Fruit fly (Drosophila melanogaster) whole organism, pupa: ENCODE results near the gene AcCoAS.

Source experiments
- CG10348 ChIP-seq: fragments of 200-800 bp; sonication (Bioruptor generic); IDR thresholded peaks from 2 replicates; pipeline ENCODE4 v1.3.6; 2022; ENCODE audit warnings: missing biosample characterization, missing genetic modification characterization
- CG12605 ChIP-seq: fragments of 200-800 bp; sonication (Bioruptor generic); IDR thresholded peaks from 2 replicates; pipeline ENCODE4 v1.3.6; 2022; ENCODE audit warnings: missing biosample characterization, missing genetic modification characterization
- CG13204 ChIP-seq: fragments of 200-800 bp; sonication (Bioruptor generic); optimal IDR thresholded peaks from 2 replicates; lab custom pipeline; 2018; ENCODE audit warnings: missing biosample characterization, mild to moderate bottlenecking, missing genetic modification characterization, moderate library complexity
- CG14655 ChIP-seq: fragments of 200-800 bp; sonication (Bioruptor generic); optimal IDR thresholded peaks from 3 replicates; lab custom pipeline; 2017; ENCODE audit warnings: mild to moderate bottlenecking, missing biosample characterization, missing genetic modification reagents, missing genetic modification characterization
- CG15710 ChIP-seq: fragments of 200-800 bp; sonication (Bioruptor generic); optimal IDR thresholded peaks from 2 replicates; lab custom pipeline; 2018; ENCODE audit warnings: missing biosample characterization, mild to moderate bottlenecking, missing genetic modification characterization, moderate library complexity
- CG17806 ChIP-seq: fragments of 200-800 bp; sonication (Bioruptor generic); optimal IDR thresholded peaks from 2 replicates; lab custom pipeline; 2018; ENCODE audit warnings: missing biosample characterization, mild to moderate bottlenecking, missing genetic modification characterization, moderate library complexity
- CG32121 ChIP-seq: fragments of 200-800 bp; sonication (Bioruptor generic); IDR thresholded peaks from 2 replicates; pipeline ENCODE4 v1.3.6; 2022; ENCODE audit warnings: missing biosample characterization, missing genetic modification characterization
- CG34367 ChIP-seq: fragments of 200-800 bp; sonication (Bioruptor generic); optimal IDR thresholded peaks from 2 replicates; lab custom pipeline; 2018; ENCODE audit warnings: missing biosample characterization, mild to moderate bottlenecking, missing genetic modification characterization
- CG4496 ChIP-seq: fragments of 200-800 bp; sonication (Bioruptor generic); IDR thresholded peaks from 3 replicates; pipeline ENCODE4 v1.3.6; 2022; ENCODE audit warnings: missing biosample characterization, missing genetic modification characterization
- CG8159 ChIP-seq: fragments of 200-800 bp; sonication (Bioruptor generic); optimal IDR thresholded peaks from 3 replicates; lab custom pipeline; 2018; ENCODE audit warnings: missing biosample characterization, mild to moderate bottlenecking, missing genetic modification characterization, moderate library complexity
- CG8301 ChIP-seq: fragments of 200-800 bp; sonication (Bioruptor generic); optimal IDR thresholded peaks from 2 replicates; lab custom pipeline; 2018; ENCODE audit warnings: missing biosample characterization, mild to moderate bottlenecking, missing genetic modification characterization
- CG9948 ChIP-seq: fragments of 200-800 bp; sonication (Bioruptor generic); optimal IDR thresholded peaks from 2 replicates; lab custom pipeline; 2018; ENCODE audit warnings: missing biosample characterization, mild to moderate bottlenecking, missing genetic modification characterization, moderate library complexity
- D1 ChIP-seq: fragments of 200-800 bp; sonication (Bioruptor generic); optimal IDR thresholded peaks from 2 replicates; lab custom pipeline; 2018; ENCODE audit warnings: missing biosample characterization, mild to moderate bottlenecking, missing genetic modification characterization, moderate library complexity
- EcR ChIP-seq: fragments of 200-800 bp; sonication (Bioruptor generic); optimal IDR thresholded peaks from 3 replicates; lab custom pipeline; 2019; ENCODE audit warnings: missing biosample characterization, missing genetic modification characterization, mild to moderate bottlenecking, moderate library complexity, missing genetic modification reagents
- Ets98B ChIP-seq: fragments of 200-800 bp; sonication (Bioruptor generic); IDR thresholded peaks from 2 replicates; pipeline ENCODE4 v1.3.6; 2022; ENCODE audit warnings: missing biosample characterization, missing genetic modification characterization
- Pif1A ChIP-seq: fragments of 200-800 bp; sonication (Bioruptor generic); optimal IDR thresholded peaks from 3 replicates; lab custom pipeline; 2016; ENCODE audit warnings: missing biosample characterization, missing genetic modification characterization
- Pif1B ChIP-seq: fragments of 200-800 bp; sonication (Bioruptor generic); optimal IDR thresholded peaks from 3 replicates; lab custom pipeline; 2016; ENCODE audit warnings: missing biosample characterization, missing genetic modification characterization
- Snoo ChIP-seq: fragments of 200-800 bp; sonication (Bioruptor generic); optimal IDR thresholded peaks from 3 replicates; lab custom pipeline; 2017; ENCODE audit warnings: missing biosample characterization, mild to moderate bottlenecking, missing genetic modification characterization, inconsistent platforms
- fd96Ca ChIP-seq: fragments of 200-800 bp; sonication (Bioruptor generic); IDR thresholded peaks from 3 replicates; pipeline ENCODE4 v1.3.6; 2022; ENCODE audit warnings: missing biosample characterization, missing genetic modification characterization
- gl ChIP-seq: fragments of 200-800 bp; sonication (Bioruptor generic); optimal IDR thresholded peaks from 2 replicates; lab custom pipeline; 2018; ENCODE audit warnings: missing biosample characterization, mild to moderate bottlenecking, missing genetic modification characterization
- rn ChIP-seq: fragments of 200-800 bp; sonication (Bioruptor generic); IDR thresholded peaks from 2 replicates; pipeline ENCODE4 v1.3.6; 2022; ENCODE audit warnings: missing biosample characterization, missing genetic modification characterization

The AcCoAS gene

DNA sequence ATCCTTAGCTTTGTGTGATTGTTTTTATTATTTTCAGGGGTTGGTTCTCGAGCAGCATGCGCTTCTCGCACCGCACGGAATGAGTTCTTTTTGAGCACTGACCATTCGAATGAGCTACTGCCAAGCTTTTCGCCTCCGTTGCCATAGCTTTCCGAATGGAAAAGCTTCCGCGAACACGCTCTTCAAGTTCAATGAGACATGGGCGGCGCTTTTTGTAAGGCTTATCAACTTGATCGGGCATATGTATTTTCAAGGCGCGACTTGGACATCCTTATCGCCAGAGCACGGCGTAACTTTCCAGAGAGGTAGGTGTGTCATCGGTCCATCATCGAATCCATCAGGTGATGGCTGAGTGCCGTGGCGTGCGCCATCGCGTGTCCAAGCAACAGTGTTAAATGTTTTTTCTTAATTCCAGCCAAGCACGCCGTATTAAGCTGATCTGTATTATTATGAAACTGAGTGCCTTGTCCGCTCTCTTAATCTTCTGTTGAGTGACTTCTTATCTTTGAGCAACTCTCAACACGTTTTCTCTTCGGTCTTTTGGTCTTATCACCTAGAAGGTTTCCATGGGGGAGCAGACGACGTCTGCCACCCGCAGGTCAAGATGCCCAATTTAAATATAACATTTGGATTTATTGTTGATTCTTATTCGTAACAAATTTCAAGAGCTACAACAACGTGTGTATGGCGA is at the start of gene AcCoAS:
Gene AcCoAS (minus strand): TSS at position 368 of the 691 bp plus-strand sequence.
- peak; percentile 23 for TF ChIP-seq CG9948 (tag; lab: Kevin White, UChicago)
- TF ChIP-seq CG17806 (tag; lab: Kevin White, UChicago) = no peak
- TF ChIP-seq CG10348 (GFP tag; lab: Robert Waterston, UW) = no peak
- TF ChIP-seq CG8159 = peak; percentile 11
- no peak for TF ChIP-seq CG8301 (tag; lab: Kevin White, UChicago)
- TF ChIP-seq fd96Ca = 0 out of 3 replicates have a peak, but pooled peaks have one; percentile 14
- peak; percentile 81 for TF ChIP-seq CG4496 (GFP tag; lab: Robert Waterston, UW)
- TF ChIP-seq D1 = no peak
- peak; percentile 30 for TF ChIP-seq CG15710 (tag; lab: Kevin White, UChicago)
- peak; percentile 43 for TF ChIP-seq gl (tag; lab: Kevin White, UChicago)
- no peak for TF ChIP-seq CG14655
- peak; percentile 39; the same call in 1 of the 2 replicates for TF ChIP-seq CG32121 (GFP tag; lab: Robert Waterston, UW)
- TF ChIP-seq Ets98B = peak; percentile 28; the same call in 1 of the 2 replicates
- TF ChIP-seq Snoo (tag; lab: Kevin White, UChicago) = peak; percentile 53
- TF ChIP-seq EcR (GFP tag; lab: Kevin White, UChicago) = peak; percentile 67
- peak; percentile 34 for TF ChIP-seq Pif1A

DNA sequence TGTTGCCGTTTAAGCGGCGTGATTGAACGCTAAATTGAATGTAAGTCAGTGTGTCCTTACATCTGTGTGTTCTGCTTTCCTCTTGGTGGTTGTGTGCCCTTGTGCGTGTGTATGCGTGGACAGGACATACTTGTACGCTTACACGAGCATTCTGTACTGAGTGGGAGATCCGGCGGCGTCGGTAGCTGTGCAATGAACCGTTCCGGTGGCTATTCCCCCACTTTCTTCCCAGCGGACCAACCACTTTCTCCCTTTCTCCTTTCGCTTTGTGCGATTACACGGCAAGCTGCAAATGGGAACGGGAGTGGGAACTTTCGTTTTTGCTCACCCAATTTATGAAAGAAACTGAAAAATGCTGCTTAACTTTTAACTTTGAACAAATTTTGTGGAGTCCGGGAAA is 44.7 kb upstream of the AcCoAS start:
- TF ChIP-seq CG15710 (tag; lab: Kevin White, UChicago) (no peak), CG34367 (no peak), CG12605 (GFP tag; lab: Robert Waterston, UW) (no peak), fd96Ca (no peak), CG8301 (tag; lab: Kevin White, UChicago) (no peak), CG32121 (GFP tag; lab: Robert Waterston, UW) (no peak), Pif1B (GFP tag; lab: Kevin White, UChicago) (no peak), Pif1A (no peak), CG8159 (no peak), CG10348 (GFP tag; lab: Robert Waterston, UW) (no peak), gl (tag; lab: Kevin White, UChicago) (no peak), EcR (GFP tag; lab: Kevin White, UChicago) (no peak), CG13204 (GFP tag; lab: Kevin White, UChicago) (no peak), CG9948 (tag; lab: Kevin White, UChicago) (no peak), rn (GFP tag; lab: Robert Waterston, UW) (no peak), Snoo (tag; lab: Kevin White, UChicago) (no peak), CG4496 (GFP tag; lab: Robert Waterston, UW) (no peak), CG17806 (tag; lab: Kevin White, UChicago) (no peak)

DNA sequence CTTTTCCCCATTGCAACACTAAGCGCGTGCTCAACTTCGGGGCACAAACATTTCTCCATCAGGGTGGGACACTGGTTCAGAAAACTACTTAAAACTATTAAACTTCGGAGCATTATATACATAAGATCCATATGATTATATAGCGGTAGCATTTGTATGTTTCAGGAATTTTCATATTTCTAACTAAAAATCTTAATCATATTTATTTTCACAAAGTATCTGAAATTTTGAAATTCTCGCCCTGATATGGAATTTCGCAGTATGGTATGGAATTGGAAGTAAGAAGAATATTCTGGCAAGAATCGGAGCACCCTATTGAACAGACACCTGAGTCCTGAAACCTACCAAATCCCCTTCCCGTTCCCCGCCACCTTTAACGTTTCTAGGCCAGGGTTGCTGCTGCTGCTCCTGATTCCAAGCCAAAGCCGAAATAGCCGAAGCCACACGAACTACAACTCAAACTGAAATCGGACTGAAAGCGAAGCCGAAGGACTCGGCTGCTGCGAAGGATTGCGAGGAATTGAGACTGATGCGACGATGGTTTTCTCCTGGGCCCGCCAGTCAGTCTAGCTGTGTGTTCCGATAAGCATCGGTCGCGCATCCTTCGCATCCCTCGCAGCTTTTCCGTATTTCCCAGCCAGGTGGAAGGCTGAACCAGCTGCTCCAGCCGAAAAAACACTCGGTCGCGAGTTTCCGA is 41.9 kb upstream of the AcCoAS start:
- TF ChIP-seq Pif1B (GFP tag; lab: Kevin White, UChicago) (peak; percentile 5), EcR (GFP tag; lab: Kevin White, UChicago) (no peak), Pif1A (peak; percentile 62), CG34367 (peak; percentile 36), CG8159 (peak; percentile 70), CG17806 (tag; lab: Kevin White, UChicago) (no peak)

DNA sequence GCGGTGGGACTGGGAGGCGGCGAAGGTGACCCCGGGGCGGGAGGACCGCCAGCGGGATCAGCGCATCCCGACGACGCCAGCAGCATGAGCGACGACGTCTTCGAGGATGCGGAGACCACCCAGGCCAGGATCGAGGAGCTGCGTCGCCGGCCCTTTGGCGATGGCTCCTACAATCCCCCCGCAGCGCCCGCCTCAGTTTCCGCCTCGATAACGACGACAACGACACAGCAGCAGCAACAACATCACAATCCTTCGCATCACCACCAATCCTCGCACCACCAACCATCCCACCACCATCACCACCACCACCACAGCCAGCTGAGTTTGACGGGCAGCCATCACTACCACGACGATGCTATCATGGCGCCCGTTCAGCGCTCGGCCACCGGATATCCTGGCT is 39.9 kb upstream of the AcCoAS start:
- TF ChIP-seq Ets98B (no peak), fd96Ca (no peak), CG8301 (tag; lab: Kevin White, UChicago) (no peak), Snoo (tag; lab: Kevin White, UChicago) (no peak), CG8159 (no peak), CG10348 (GFP tag; lab: Robert Waterston, UW) (no peak), CG17806 (tag; lab: Kevin White, UChicago) (no peak), CG9948 (tag; lab: Kevin White, UChicago) (no peak), CG4496 (GFP tag; lab: Robert Waterston, UW) (no peak), gl (tag; lab: Kevin White, UChicago) (no peak), CG34367 (no peak), CG32121 (GFP tag; lab: Robert Waterston, UW) (no peak), CG13204 (GFP tag; lab: Kevin White, UChicago) (no peak), Pif1A (no peak), D1 (no peak), CG15710 (tag; lab: Kevin White, UChicago) (no peak), CG14655 (no peak), rn (GFP tag; lab: Robert Waterston, UW) (no peak), Pif1B (GFP tag; lab: Kevin White, UChicago) (no peak), EcR (GFP tag; lab: Kevin White, UChicago) (no peak)

DNA sequence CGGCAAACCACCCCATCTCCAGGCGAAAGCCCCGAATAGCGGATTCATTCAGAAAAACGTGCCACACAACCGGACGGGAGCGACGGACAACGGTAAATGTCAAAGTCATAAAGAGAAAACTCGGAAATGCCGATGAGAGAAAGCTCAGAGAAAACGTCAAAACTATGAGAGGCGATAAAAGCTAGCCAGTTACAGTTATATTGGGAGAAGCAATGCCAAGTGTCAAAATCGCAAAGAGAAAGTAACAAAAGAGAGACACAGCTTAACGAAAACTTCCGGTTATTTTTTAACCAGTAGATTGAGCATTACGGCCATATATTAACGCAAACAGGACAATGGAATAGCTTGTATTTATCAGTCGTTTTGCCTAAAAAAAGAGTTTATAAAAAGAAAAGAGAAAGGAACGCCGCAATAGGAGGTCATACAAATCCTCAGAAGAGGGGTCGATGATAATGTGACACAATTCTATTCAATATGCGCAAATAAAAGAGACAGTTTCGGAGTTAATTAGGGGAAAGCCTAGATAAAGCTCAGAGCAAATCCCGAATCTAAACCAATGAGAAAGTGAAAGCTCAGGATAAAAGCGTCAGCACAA is 39.4 kb upstream of the AcCoAS start:
- TF ChIP-seq CG8159 (no peak), CG10348 (GFP tag; lab: Robert Waterston, UW) (no peak), CG34367 (no peak), Ets98B (no peak), EcR (GFP tag; lab: Kevin White, UChicago) (no peak), Snoo (tag; lab: Kevin White, UChicago) (no peak), rn (GFP tag; lab: Robert Waterston, UW) (no peak), CG32121 (GFP tag; lab: Robert Waterston, UW) (no peak), CG4496 (GFP tag; lab: Robert Waterston, UW) (no peak), gl (tag; lab: Kevin White, UChicago) (no peak), Pif1A (no peak), CG8301 (tag; lab: Kevin White, UChicago) (no peak), CG9948 (tag; lab: Kevin White, UChicago) (no peak), Pif1B (GFP tag; lab: Kevin White, UChicago) (no peak), CG15710 (tag; lab: Kevin White, UChicago) (no peak), D1 (no peak), fd96Ca (no peak)
